Worm (Caenorhabditis elegans) whole organism, L4/young adult: ENCODE data around the gene H34I24.2.
A peak's percentile ranks its signal among the peaks of the same experiment; 100 is the strongest.

Source experiments
- W03F9.2 ChIP-seq: fragments of 150-350 bp; optimal IDR thresholded peaks from 2 replicates; lab custom pipeline; 2014; ENCODE audit warnings: missing biosample characterization, missing genetic modification characterization
- dao-5 ChIP-seq: sonication (generic microtip); optimal IDR thresholded peaks from 2 replicates; lab custom pipeline; 2016; ENCODE audit warnings: missing genotype, missing genetic modification characterization, moderate library complexity, missing compliant biosample characterization
- him-1 ChIP-seq: sonication (generic microtip); optimal IDR thresholded peaks from 2 replicates; lab custom pipeline; 2016; ENCODE audit warnings: missing genotype, missing genetic modification reagents, missing genetic modification characterization, missing compliant biosample characterization

The H34I24.2 gene

DNA sequence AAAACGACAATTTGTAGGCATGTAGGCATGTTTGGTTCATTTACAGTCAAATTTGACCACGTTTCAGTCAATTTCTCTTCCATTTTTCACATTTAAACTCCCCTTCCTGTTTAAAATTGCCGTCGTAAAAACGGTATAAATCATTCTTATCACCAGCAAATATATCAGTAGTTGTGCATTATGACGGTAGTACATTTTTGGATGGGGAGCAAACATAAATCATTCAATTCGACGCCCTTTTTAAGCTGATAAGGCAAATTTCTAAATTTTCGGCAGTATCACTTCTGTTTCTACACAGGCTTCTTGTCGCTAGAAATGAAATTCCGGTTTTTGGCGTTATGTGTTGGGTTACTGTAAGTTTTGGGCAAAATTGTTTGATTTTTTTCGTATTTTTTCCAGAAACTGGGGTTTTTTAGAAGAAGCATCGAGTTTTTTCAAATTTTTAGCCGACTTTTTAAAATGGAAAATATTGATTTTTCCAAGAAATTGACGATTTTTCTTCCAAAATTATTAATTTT lies at the start of gene H34I24.2:
TSS of gene H34I24.2 (plus strand) at position 189 of the 518 bp plus-strand sequence.
- no peak for TF ChIP-seq him-1 (tag; lab: Kevin White, UChicago)
- TF ChIP-seq dao-5 = no peak
- TF ChIP-seq W03F9.2 (tag; lab: Kevin White, UChicago) = no peak

DNA sequence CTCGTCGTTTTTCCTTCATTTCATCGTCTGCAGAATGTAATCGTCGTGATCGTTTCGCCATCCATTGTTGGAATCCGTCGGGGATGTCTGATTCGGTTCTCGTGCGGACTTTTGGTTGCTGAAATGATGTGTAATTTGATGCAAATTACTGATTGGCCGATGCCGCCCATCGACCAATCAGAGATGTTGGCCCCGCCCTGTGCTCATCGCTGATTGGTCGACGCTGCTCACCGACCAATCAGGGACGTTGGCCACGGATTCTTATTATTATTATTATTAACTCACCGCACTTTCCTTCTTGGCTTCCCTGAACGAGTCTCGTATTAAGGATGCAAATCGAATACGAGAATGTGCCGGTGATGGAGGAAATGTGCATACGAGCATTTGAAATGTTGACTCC lies 47.8 kb upstream of the H34I24.2 start:
- TF ChIP-seq W03F9.2 (tag; lab: Kevin White, UChicago) (no peak), him-1 (tag; lab: Kevin White, UChicago) (no peak), dao-5 (no peak)

DNA sequence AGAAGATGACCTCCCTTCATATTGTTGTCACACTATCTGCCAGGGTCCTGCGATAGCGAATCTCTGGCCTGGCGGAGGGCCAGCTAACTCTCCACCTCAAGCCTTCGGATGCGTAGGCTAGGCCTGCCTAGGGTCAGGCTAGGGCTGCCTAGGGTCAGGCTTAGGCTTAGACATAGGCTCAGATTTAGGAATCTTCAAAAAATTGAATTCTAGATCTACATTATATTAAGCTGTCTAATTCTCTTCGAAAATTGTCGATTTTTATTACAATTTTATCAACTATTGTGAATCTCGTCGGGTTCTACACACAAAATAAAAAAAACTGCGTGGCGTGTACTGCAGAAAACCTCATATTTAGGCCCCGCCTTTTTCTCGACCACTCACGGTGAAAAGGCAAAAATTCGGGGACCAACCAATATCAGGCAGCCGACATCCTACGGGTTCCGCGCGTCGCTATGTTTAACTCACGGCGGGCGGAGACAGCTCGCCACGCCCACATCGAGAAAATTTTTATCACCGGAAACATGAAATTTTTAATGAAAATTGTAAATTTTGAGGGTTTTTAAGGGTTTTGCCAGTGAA lies 46.3 kb upstream of the H34I24.2 start:
- TF ChIP-seq him-1 (tag; lab: Kevin White, UChicago) (no peak), W03F9.2 (tag; lab: Kevin White, UChicago) (no peak), dao-5 (no peak)

DNA sequence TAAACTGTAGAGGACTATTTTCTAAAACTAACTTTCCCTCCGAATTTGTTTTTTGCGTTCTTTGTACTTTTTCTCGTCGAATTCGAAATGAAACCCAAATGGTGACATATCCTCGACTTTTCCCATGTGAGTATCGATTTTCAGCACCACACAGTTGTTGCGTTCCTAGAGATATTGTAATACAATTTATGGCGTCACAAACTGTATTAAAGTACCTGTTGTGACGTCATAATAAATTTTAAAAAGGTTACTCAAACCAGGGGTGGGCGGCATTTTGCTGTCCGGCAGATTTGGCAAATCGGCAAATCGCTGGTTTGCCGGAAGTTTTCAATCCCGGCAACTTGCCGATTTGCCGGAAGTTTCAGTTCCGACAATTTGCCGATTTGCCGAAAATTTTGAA lies 41.1 kb upstream of the H34I24.2 start:
- TF ChIP-seq him-1 (tag; lab: Kevin White, UChicago) (no peak), dao-5 (no peak), W03F9.2 (tag; lab: Kevin White, UChicago) (no peak)

DNA sequence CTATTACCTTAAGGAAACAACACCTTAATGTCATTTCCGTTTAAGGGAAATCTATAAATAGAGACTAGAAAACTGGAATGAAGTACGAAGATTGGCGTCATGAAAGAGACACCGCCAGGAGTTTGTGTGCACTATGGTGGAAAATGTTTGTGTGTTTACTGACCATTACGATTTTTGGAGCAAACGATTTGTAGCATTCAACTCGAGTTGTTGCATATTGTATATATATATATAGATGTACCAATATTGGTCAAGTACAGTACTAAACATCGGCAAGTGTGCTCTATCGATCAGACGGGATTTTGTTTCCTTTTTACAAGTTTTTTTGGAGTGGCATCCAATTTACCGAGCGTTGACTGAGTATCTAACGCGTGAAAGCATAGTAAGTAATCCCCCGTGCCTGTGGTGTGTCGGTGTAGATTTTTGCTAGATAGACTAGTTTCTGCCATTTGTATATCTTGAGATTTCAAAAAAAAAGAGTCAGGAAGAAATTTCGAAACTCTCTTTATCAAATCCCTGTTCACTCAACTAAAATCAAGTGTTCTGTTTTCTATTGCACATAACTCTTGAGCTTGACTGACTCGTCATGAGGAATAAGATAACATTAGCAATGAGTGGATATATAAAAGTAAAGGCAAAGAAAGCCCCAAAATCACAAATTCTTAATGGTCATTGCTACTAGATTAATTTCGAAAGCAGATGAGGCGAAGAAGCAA lies 39.9 kb upstream of the H34I24.2 start, which contains the start of the genes twk-45 and Y71H2AM.25:
TSS of gene twk-45 (minus strand) at position 101 of the 716 bp plus-strand sequence.
TSS of gene Y71H2AM.25 (plus strand) at position 666 of the 716 bp plus-strand sequence.
- no peak for TF ChIP-seq him-1 (tag; lab: Kevin White, UChicago)

DNA sequence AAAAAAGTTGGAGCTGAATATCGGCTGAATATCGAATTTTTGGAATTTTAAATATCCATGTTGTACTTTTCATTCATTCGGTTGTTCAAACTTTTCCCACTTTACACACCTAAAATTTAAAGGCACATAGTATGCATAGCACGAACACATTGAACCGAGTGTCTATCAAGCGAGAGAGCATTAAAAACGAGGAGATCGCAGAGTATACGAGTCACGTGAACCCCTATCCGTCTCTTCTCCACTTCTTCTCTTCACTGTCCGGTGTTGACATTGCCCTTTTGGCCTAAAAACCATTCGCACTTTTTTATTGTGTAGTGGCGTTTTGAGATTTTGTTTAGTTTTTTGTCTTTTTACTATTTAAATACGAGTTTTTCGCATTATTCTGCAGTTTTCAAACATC lies 37.4 kb upstream of the H34I24.2 start:
- TF ChIP-seq him-1 (tag; lab: Kevin White, UChicago) (no peak), W03F9.2 (tag; lab: Kevin White, UChicago) (peak; percentile 47), dao-5 (no peak)

DNA sequence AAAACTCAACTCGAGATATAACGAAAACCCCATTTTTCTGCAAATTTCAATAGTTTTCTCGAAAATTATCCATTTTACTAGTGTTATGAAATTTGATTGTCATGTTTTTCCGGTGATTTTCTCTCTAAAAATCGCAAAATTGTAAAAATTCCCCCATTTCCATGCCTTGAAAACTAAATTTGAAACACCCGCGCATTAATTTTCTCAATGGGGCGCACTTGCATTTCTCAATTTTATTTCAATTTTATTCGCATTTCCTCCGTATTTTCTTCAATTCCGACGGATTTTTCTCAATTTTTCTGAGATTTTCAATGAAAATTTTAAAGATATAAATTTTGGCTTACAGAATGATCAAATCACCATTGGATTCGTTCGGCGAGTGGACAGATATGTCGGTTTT lies 36.8 kb upstream of the H34I24.2 start, which contains the start of gene Y71H2AM.3:
TSS of gene Y71H2AM.3 (plus strand) at position 347 of the 400 bp plus-strand sequence.
- TF ChIP-seq W03F9.2 (tag; lab: Kevin White, UChicago) = no peak
- TF ChIP-seq dao-5 = no peak
- no peak for TF ChIP-seq him-1 (tag; lab: Kevin White, UChicago)

DNA sequence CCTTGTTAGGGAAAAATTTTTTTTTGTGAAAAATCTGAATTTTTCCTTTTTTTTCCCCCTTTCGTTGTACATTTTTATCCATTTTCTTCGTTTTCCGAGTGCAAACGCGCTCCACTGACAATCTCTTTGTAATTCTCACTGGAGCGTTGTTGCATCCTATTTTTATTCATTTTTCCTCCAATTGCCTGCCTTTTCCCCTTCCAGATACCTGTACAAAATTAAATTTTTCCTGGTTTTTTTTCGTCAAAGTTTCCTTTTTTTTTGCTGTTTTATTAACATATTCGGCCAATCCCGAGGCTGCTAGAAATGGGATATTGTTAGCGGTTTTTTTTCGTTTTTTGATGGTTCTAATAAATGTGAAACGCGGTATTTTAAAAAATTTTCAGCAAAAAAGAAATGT lies 30.4 kb upstream of the H34I24.2 start:
- TF ChIP-seq dao-5 = no peak
- TF ChIP-seq W03F9.2 (tag; lab: Kevin White, UChicago) = no peak
- no peak for TF ChIP-seq him-1 (tag; lab: Kevin White, UChicago)

DNA sequence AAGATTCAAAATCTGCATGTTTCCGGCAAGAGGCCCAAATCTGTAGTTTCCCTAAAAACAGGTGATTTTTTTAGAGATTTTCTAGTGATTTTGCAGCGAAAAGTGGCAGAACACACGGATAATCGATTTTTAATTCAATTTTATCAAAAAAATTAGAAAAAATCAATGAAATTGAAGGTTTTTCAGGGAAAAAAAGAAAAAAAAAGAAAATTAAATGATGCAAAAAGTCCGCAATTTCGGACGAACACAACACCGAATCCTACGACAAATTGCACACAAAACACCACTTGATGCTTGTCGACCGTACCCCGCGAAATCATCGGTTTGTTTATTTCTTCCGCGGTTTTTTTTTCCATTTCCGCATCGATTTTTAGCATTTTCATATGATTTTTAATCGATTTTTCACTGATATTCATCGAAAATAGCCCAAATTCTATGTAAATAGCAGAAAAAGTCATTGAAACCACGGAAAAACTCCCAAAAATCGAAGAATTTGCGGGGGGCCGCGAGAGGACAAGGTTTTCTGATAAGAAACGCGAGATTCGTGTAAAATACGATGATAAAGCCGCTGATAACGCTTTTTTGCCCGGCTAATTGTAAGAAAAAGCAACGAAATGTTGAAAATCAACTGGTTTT lies 26.8 kb upstream of the H34I24.2 start, which contains the start of gene tufm-1:
TSS of gene tufm-1 (minus strand) at position 51 of the 636 bp plus-strand sequence.
- TF ChIP-seq him-1 (tag; lab: Kevin White, UChicago) (no peak), dao-5 (no peak), W03F9.2 (tag; lab: Kevin White, UChicago) (peak; percentile 77)

DNA sequence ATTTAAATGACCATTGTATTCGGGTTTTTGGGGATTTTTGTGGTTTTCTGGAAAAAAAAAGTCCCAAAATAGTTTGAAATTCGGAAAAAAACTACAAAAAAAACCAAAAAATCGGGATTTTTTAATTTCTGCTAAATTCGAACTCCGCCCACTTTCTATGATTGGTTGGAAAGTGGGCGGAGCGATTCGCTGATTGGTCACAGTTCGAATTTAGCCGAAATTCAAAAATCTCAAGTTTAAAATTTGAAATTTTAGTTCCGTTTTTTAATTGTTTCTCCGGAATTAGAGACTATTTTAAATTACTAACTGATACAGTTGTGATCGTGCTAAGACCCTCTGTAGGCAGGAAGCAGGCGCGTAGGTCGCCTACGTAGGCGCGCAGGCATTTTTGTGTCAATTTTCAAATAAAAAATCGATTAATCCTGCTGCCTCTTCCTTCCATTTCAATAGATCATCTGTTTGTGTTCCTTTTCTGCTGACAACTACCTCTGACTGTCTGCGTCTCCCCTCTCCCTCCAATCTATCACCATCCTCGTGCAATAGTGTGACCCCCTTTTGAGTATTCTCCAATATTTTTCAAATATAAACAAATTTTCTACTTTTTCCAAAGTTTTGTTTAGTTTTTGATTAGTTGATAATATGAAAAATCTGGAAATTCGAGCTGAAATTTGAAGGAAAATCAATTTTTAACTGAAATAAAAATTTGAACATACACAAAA lies 25.5 kb upstream of the H34I24.2 start:
- TF ChIP-seq dao-5 = no peak
- TF ChIP-seq him-1 (tag; lab: Kevin White, UChicago) = no peak
- no peak for TF ChIP-seq W03F9.2 (tag; lab: Kevin White, UChicago)

DNA sequence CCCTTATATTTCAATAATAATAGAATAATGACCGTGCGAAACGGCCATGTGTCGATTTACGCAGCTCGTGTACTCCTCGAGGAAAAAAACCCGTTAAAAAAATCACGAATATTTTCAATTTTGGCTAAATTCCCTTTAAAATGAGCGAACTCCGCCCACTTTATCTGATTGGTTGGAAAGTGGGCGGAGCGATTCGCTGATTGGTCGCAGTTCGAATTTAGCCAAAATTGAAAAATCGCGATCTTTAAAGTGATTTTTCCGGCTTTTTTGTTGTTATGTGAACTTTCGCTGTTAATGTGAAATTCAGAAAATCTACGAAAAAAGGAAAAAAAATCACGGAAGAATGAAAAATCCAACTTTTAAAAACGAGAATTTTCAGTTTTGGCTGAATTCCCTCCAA lies 24.0 kb upstream of the H34I24.2 start:
- TF ChIP-seq dao-5 (no peak), W03F9.2 (tag; lab: Kevin White, UChicago) (no peak), him-1 (tag; lab: Kevin White, UChicago) (no peak)

DNA sequence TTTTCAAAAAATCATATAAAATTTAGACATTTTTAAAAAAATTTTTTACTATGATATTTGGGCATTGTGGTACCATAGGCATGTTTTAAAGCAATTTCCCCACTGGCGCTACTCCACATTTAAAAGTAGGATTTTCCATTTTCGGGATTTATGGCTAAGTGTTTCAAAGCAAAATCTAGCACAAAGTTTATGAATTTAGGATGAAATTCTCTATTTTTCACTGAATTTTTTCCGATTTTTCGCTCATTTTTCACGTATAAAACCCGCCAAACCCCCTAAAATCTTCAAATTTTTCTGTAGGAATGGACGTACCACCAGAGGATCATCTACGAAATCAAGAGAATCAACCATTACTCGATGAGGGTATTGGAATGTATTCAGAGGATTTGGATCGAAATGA lies 22.9 kb upstream of the H34I24.2 start, which contains the start of gene pipp-4P:
TSS of gene pipp-4P (plus strand) at position 301 of the 400 bp plus-strand sequence.
- no peak for TF ChIP-seq W03F9.2 (tag; lab: Kevin White, UChicago)
- no peak for TF ChIP-seq dao-5
- TF ChIP-seq him-1 (tag; lab: Kevin White, UChicago) = no peak

DNA sequence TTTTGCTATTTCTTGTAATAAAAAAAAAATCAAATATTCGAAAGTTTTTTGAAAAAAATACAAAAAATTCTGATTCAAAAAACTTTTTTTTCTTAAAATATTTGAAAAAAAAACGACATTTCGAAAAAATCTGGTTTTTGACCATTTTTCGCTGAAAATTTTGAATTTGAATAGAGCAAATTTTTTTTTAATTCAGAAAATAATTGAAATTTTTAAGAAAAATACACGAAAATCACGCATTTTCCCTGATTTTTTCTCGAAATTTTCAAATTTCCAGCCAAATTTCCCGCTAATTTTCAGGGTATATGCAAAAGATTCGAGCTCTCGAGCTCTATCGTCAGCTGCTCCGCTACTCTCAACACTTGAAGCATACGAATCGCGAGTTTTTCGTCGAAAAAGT lies 15.1 kb upstream of the H34I24.2 start, which contains the start of gene Y71H2AM.1:
TSS of gene Y71H2AM.1 (plus strand) at position 301 of the 400 bp plus-strand sequence.
- TF ChIP-seq him-1 (tag; lab: Kevin White, UChicago) (no peak), dao-5 (no peak), W03F9.2 (tag; lab: Kevin White, UChicago) (no peak)
